Worm (Caenorhabditis elegans) whole organism, late embryonic: ENCODE results near the gene npr-37.

Experiments used
- Y22D7AL.16 ChIP-seq: sonication (generic microtip); optimal IDR thresholded peaks from 2 replicates; lab custom pipeline; 2016; ENCODE audit warnings: missing genetic modification characterization, missing compliant biosample characterization
- ama-1 ChIP-seq: fragments of 150-350 bp; optimal IDR thresholded peaks from 2 replicates; lab custom pipeline; 2014
- ceh-31 ChIP-seq: sonication (generic microtip); optimal IDR thresholded peaks from 2 replicates; lab custom pipeline; 2016; ENCODE audit warnings: missing genetic modification characterization, missing compliant biosample characterization
- ceh-45 ChIP-seq: fragments of 200-800 bp; sonication (Bioruptor generic); IDR thresholded peaks from 2 replicates; pipeline ENCODE4 v1.3.6; 2022; ENCODE audit warnings: missing genetic modification reagents, missing genetic modification characterization, missing compliant biosample characterization
- ceh-48 ChIP-seq: sonication (generic microtip); optimal IDR thresholded peaks from 2 replicates; lab custom pipeline; 2016; ENCODE audit warnings: missing genetic modification characterization, inconsistent platforms, missing compliant biosample characterization
- pqm-1 ChIP-seq: sonication (generic microtip); optimal IDR thresholded peaks from 2 replicates; lab custom pipeline; 2016; ENCODE audit warnings: missing genetic modification characterization, missing compliant biosample characterization
- tbx-2 ChIP-seq: sonication (generic microtip); optimal IDR thresholded peaks from 2 replicates; lab custom pipeline; 2016; ENCODE audit warnings: missing genetic modification characterization, missing compliant biosample characterization

DNA sequence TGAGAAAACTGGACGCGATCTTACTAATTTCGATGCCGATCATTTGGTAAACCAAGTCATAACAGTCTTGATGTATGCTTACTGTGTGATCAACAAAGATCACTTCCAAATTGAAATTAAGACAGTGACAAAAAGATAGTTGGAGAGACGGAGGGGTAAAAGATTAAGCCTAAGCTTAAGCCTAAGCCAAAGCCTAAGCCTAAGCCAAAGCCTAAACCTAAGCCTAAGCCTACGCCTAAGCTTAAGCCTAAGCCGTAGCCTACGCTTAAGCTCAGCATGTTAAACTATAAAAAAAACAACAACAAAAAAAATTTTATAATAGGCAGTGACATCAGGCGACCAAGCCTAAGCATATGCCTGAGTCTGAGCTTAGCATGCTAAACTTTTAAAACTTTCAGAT, 16.2 kb upstream of the npr-37 start:
- TF ChIP-seq ceh-31 (tag; lab: Kevin White, UChicago) (no peak), ama-1 (lab: Kevin White, UChicago) (no peak), pqm-1 (tag; lab: Kevin White, UChicago) (no peak), tbx-2 (tag; lab: Kevin White, UChicago) (no peak), ceh-45 (GFP tag; lab: Robert Waterston, UW) (no peak), ceh-48 (tag; lab: Kevin White, UChicago) (no peak), Y22D7AL.16 (tag; lab: Kevin White, UChicago) (no peak)
